Worm (Caenorhabditis elegans): ENCODE data around the gene F21D12.3.

Gene F21D12.3

ce11 chrII:7326997-7327396 is 3.2 kb upstream of the F21D12.3 start (continued):
- TF ChIP-seq cey-2 (tag; optimal IDR thresholded peaks at IDR 0.05; ENCODE audit: borderline replicate concordance, insufficient read depth), result no peak
- TF ChIP-seq mdl-1 (tag; optimal IDR thresholded peaks at IDR 0.05), result no peak
- no peak for TF ChIP-seq Y105C5A.15 (GFP tag; IDR thresholded peaks at IDR 0.05)
- TF ChIP-seq dmd-8 (GFP tag; IDR thresholded peaks at IDR 0.05), result no peak
- TF ChIP-seq ZK546.5 (tag; optimal IDR thresholded peaks at IDR 0.05), result no peak
- TF ChIP-seq saeg-2 (GFP tag; IDR thresholded peaks at IDR 0.05), result no peak

- no peak for TF ChIP-seq nhr-10 (tag; optimal IDR thresholded peaks at IDR 0.05)
- peak; percentile 71 for TF ChIP-seq aha-1 (tag)
- TF ChIP-seq fkh-10 (GFP tag; optimal IDR thresholded peaks at IDR 0.05), result peak; percentile 22
Observed at ce11 chrII:7326199-7326598, 2.4 kb upstream of the F21D12.3 start.

ce11 chrII:7325063-7325480 is 1.2 kb upstream of the F21D12.3 start:
- TF ChIP-seq nhr-42 (GFP tag; IDR thresholded peaks at IDR 0.05) (no peak), hlh-11 (tag; optimal IDR thresholded peaks at IDR 0.05) (peak; percentile 30), snpc-1.2 (GFP tag; IDR thresholded peaks at IDR 0.05) (no peak), lsy-2 (tag; optimal IDR thresholded peaks at IDR 0.05) (peak in 1 of 2 experiments; percentile 53), php-3 (GFP tag; IDR thresholded peaks at IDR 0.05) (0 out of 2 replicates have a peak, but pooled peaks have one; percentile 7), ctbp-1 (GFP tag; IDR thresholded peaks at IDR 0.05) (peak; percentile 62), hlh-30 (tag; optimal IDR thresholded peaks at IDR 0.05; ENCODE audit: insufficient read depth) (peak; percentile 45), mep-1 (tag; optimal IDR thresholded peaks at IDR 0.05) (peak; percentile 33), dmd-6 (GFP tag; IDR thresholded peaks at IDR 0.05) (peak; percentile 29; the same call in 1 of the 2 replicates), ceh-20 (GFP tag; IDR thresholded peaks at IDR 0.05) (peak; percentile 48; the same call in 1 of the 2 replicates), nhr-11 (tag; optimal IDR thresholded peaks at IDR 0.05) (peak; percentile 19), mdl-1 (tag; optimal IDR thresholded peaks at IDR 0.05) (peak in 1 of 2 experiments; percentile 40), tra-1 (GFP tag; IDR thresholded peaks at IDR 0.05) (no peak), hif-1 (tag; optimal IDR thresholded peaks at IDR 0.05) (peak in 1 of 2 experiments; percentile 61), fkh-10 (GFP tag; optimal IDR thresholded peaks at IDR 0.05) (peak; percentile 50)

- TF ChIP-seq daf-19 (GFP tag; conservative IDR thresholded peaks at IDR 0.05), result no peak
- TF ChIP-seq hlh-30 (tag; optimal IDR thresholded peaks at IDR 0.05; ENCODE audit: insufficient read depth), result peak; percentile 64
- TF ChIP-seq ceh-20 (GFP tag; IDR thresholded peaks at IDR 0.05), result peak; percentile 38; the same call in 1 of the 2 replicates
- peak in 1 of 2 experiments; percentile 15 for TF ChIP-seq lsy-2 (tag; optimal IDR thresholded peaks at IDR 0.05)
- TF ChIP-seq egl-43 (GFP tag; IDR thresholded peaks at IDR 0.05), result no peak
- peak; percentile 37; the same call in 1 of the 2 replicates for TF ChIP-seq ctbp-1 (GFP tag; IDR thresholded peaks at IDR 0.05)
- peak; percentile 25 for TF ChIP-seq lin-39 (tag; optimal IDR thresholded peaks at IDR 0.05)
- peak in 1 of 2 experiments; percentile 66 for TF ChIP-seq unc-62 (GFP tag; optimal IDR thresholded peaks at IDR 0.05 in 1 of 2)
- no peak for TF ChIP-seq unc-62 (tag; optimal IDR thresholded peaks at IDR 0.05)
- peak; percentile 99 for TF ChIP-seq aha-1 (tag)
- TF ChIP-seq fos-1 (tag; optimal IDR thresholded peaks at IDR 0.05), result no peak
- TF ChIP-seq daf-16 (GFP tag; optimal IDR thresholded peaks at IDR 0.05), result peak in 1 of 2 experiments; percentile 90
- no peak for TF ChIP-seq daf-16 (tag; optimal IDR thresholded peaks at IDR 0.05)
- TF ChIP-seq hif-1 (tag; optimal IDR thresholded peaks at IDR 0.05), result peak in 1 of 2 experiments; percentile 21
- TF ChIP-seq dmd-8 (GFP tag; IDR thresholded peaks at IDR 0.05), result 0 out of 2 replicates have a peak, but pooled peaks have one; percentile 43
- TF ChIP-seq mdl-1 (tag; optimal IDR thresholded peaks at IDR 0.05), result peak in 1 of 2 experiments; percentile 20
- TF ChIP-seq fkh-10 (GFP tag; optimal IDR thresholded peaks at IDR 0.05), result no peak
- no peak for TF ChIP-seq F37D6.2 (tag; optimal IDR thresholded peaks at IDR 0.05)
- peak; percentile 18 for TF ChIP-seq mep-1 (tag; optimal IDR thresholded peaks at IDR 0.05)
- no peak for TF ChIP-seq tra-1 (GFP tag; IDR thresholded peaks at IDR 0.05)
- TF ChIP-seq hlh-11 (tag; optimal IDR thresholded peaks at IDR 0.05), result peak; percentile 75
- TF ChIP-seq nhr-11 (tag; optimal IDR thresholded peaks at IDR 0.05), result peak; percentile 85
- TF ChIP-seq D1046.2 (GFP tag; IDR thresholded peaks at IDR 0.05), result no peak
Observed at ce11 chrII:7323317-7323716, 508 bp downstream of the F21D12.3 start.

ce11 chrII:7319471-7319870 is 4.4 kb downstream of the F21D12.3 start:
- TF ChIP-seq madf-9 (GFP tag; conservative IDR thresholded peaks at IDR 0.05) (0 out of 2 replicates have a peak, but pooled peaks have one; percentile 10), pha-4 (GFP tag; IDR thresholded peaks at IDR 0.05) (no peak), pha-4 (tag; optimal IDR thresholded peaks at IDR 0.05) (no peak), daf-19 (GFP tag; conservative IDR thresholded peaks at IDR 0.05) (peak; percentile 67; the same call in 1 of the 2 replicates), mes-2 (tag; optimal IDR thresholded peaks at IDR 0.05; ENCODE audit: poor library complexity, severe bottlenecking) (no peak), madf-5 (GFP tag; IDR thresholded peaks at IDR 0.05) (0 out of 4 replicates have a peak, but pooled peaks of 1 of the 2 experiments have one; percentile 21), dmd-6 (GFP tag; IDR thresholded peaks at IDR 0.05) (0 out of 2 replicates have a peak, but pooled peaks have one; percentile 15), mdt-29 (GFP tag; IDR thresholded peaks at IDR 0.05) (no peak), Y48G9A.11 (GFP tag; IDR thresholded peaks at IDR 0.05) (0 out of 2 replicates have a peak, but pooled peaks have one; percentile 41), Y75B8A.6 (GFP tag; IDR thresholded peaks at IDR 0.05) (0 out of 2 replicates have a peak, but pooled peaks have one; percentile 31), arid-1 (GFP tag; conservative IDR thresholded peaks at IDR 0.05) (peak; percentile 64; the same call in 1 of the 2 replicates), spr-3 (GFP tag; optimal IDR thresholded peaks at IDR 0.05) (peak; percentile 14)
